Worm (Caenorhabditis elegans) whole organism, L3 larva: ENCODE results near the gene unc-51.

ENCODE experiments used
- R02D3.7 ChIP-seq: fragments of 150-350 bp; optimal IDR thresholded peaks from 2 replicates; lab custom pipeline; 2014; ENCODE audit warnings: missing biosample characterization, missing genetic modification characterization
- ceh-82 ChIP-seq: fragments of 150-350 bp; optimal IDR thresholded peaks from 2 replicates; lab custom pipeline; 2014; ENCODE audit warnings: missing biosample characterization, missing genetic modification characterization
- fkh-10 ChIP-seq: sonication (generic microtip); optimal IDR thresholded peaks from 2 replicates; lab custom pipeline; 2017; ENCODE audit warnings: missing biosample characterization, missing genetic modification reagents, missing genetic modification characterization
- fkh-2 ChIP-seq: fragments of 150-350 bp; optimal IDR thresholded peaks from 2 replicates; lab custom pipeline; 2014; ENCODE audit warnings: missing biosample characterization, missing genetic modification reagents, missing genetic modification characterization
- nhr-11 ChIP-seq: fragments of 150-350 bp; optimal IDR thresholded peaks from 2 replicates; lab custom pipeline; 2014; ENCODE audit warnings: missing biosample characterization, missing genetic modification characterization
- nhr-237 ChIP-seq: fragments of 150-350 bp; optimal IDR thresholded peaks from 2 replicates; lab custom pipeline; 2014; ENCODE audit warnings: missing biosample characterization, missing genetic modification characterization
- nhr-67 ChIP-seq: fragments of 150-350 bp; optimal IDR thresholded peaks from 2 replicates; lab custom pipeline; 2014; ENCODE audit warnings: missing biosample characterization, missing genetic modification characterization
- snpc-4 ChIP-seq: fragments of 150-350 bp; optimal IDR thresholded peaks from 2 replicates; lab custom pipeline; 2014; ENCODE audit warnings: missing biosample characterization, missing genetic modification characterization
- ztf-11 ChIP-seq: fragments of 150-350 bp; optimal IDR thresholded peaks from 2 replicates; lab custom pipeline; 2014; ENCODE audit warnings: missing biosample characterization, missing genetic modification characterization

DNA sequence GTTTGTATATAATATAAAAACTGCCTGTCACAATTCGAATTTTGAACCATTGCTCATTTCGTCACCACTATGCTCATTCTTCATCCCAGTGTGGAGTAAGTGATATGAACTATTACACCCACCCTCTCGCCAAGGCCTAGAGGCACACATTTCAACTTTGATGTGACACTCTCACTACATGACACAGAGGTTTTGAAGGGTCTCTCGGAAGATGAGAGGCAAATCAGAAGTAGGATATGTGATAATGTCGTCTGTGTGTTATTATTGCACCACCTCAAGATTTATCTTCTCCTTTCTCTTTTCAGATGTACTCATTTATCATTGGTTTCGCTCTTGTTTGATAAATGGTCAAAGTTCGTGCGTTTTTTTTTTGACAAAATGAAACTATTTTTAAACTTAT lies 17.1 kb upstream of the unc-51 start:
- no peak for TF ChIP-seq nhr-11 (tag; lab: Kevin White, UChicago)
- TF ChIP-seq ceh-82 (tag; lab: Kevin White, UChicago): no peak
- TF ChIP-seq nhr-67 (tag; lab: Kevin White, UChicago): no peak
- no peak for TF ChIP-seq fkh-2
- no peak for TF ChIP-seq R02D3.7 (tag; lab: Kevin White, UChicago)
- no peak for TF ChIP-seq ztf-11 (tag; lab: Kevin White, UChicago)
- no peak for TF ChIP-seq nhr-237 (tag; lab: Kevin White, UChicago)
- TF ChIP-seq snpc-4: no peak
- TF ChIP-seq fkh-10: no peak
